Worm (Caenorhabditis elegans) whole organism, L4 larva: Measurements from ENCODE around the gene C46F4.3.

Source experiments
- F49E8.2 ChIP-seq: sonication (generic microtip); optimal IDR thresholded peaks from 2 replicates; lab custom pipeline; 2016; ENCODE audit warnings: missing compliant biosample characterization, mild to moderate bottlenecking, missing genetic modification characterization, borderline replicate concordance
- mep-1 ChIP-seq: fragments of 150-350 bp; sonication (generic microtip); optimal IDR thresholded peaks from 3 replicates; lab custom pipeline; 2014; ENCODE audit warnings: missing biosample characterization, missing genetic modification characterization
- nhr-237 ChIP-seq: sonication (generic microtip); optimal IDR thresholded peaks from 2 replicates; lab custom pipeline; 2017; ENCODE audit warnings: missing biosample characterization, missing genetic modification characterization
- nhr-25 ChIP-seq: sonication (generic microtip); optimal IDR thresholded peaks from 2 replicates; lab custom pipeline; 2017; ENCODE audit warnings: missing genetic modification characterization, mild to moderate bottlenecking, missing compliant biosample characterization, antibody characterized with exemption, moderate library complexity, borderline replicate concordance; ENCODE audit not compliant: insufficient read depth
- nhr-6 ChIP-seq: fragments of 150-350 bp; optimal IDR thresholded peaks from 2 replicates; lab custom pipeline; 2014; ENCODE audit warnings: missing biosample characterization, missing genetic modification characterization

- TF ChIP-seq F49E8.2 (tag; lab: Kevin White, UChicago): no peak
- TF ChIP-seq nhr-6 (tag; lab: Kevin White, UChicago): no peak
- TF ChIP-seq mep-1: no peak
- no peak for TF ChIP-seq nhr-25 (tag; lab: Kevin White, UChicago)
- no peak for TF ChIP-seq nhr-237 (tag; lab: Kevin White, UChicago)
These were observed 13.2 kb downstream of the C46F4.3 start, which contains the start of gene mig-23 for ce11 chrX:5948769-5949168.
